Worm (Caenorhabditis elegans): Measurements from ENCODE around the gene T20B3.14.

ce11 chrV:16838435-16838834 is 17.3 kb upstream of the T20B3.14 start:
- TF ChIP-seq him-1 (tag; optimal IDR thresholded peaks at IDR 0.05) (no peak), dao-5 (tag; optimal IDR thresholded peaks at IDR 0.05) (no peak)

All from whole organism, L4/young adult.